Fruit fly (Drosophila melanogaster) whole organism, prepupa: ENCODE results near the gene RpS6.

ENCODE experiments used
- CG16779 ChIP-seq: fragments of 200-800 bp; sonication (Bioruptor generic); optimal IDR thresholded peaks from 3 replicates; lab custom pipeline; 2017; ENCODE audit warnings: missing biosample characterization, mild to moderate bottlenecking, missing genetic modification characterization
- CG6792 ChIP-seq: fragments of 200-800 bp; sonication (Bioruptor generic); optimal IDR thresholded peaks from 3 replicates; lab custom pipeline; 2016; ENCODE audit warnings: missing biosample characterization, missing genetic modification characterization
- CG6854 ChIP-seq: fragments of 200-800 bp; sonication (Bioruptor generic); optimal IDR thresholded peaks from 2 replicates; lab custom pipeline; 2017; ENCODE audit warnings: missing biosample characterization, mild to moderate bottlenecking, missing genetic modification characterization
- Hr4 ChIP-seq: fragments of 200-800 bp; sonication (Bioruptor generic); optimal IDR thresholded peaks from 3 replicates; lab custom pipeline; 2016; ENCODE audit warnings: missing biosample characterization, missing genetic modification characterization
- net ChIP-seq: fragments of 200-800 bp; sonication (Bioruptor generic); optimal IDR thresholded peaks from 3 replicates; lab custom pipeline; 2016; ENCODE audit warnings: missing biosample characterization, missing genetic modification characterization

dm6 chrX:7909069-7909389 lies 7.9 kb upstream of the RpS6 start:
- TF ChIP-seq CG16779 (tag; lab: Kevin White, UChicago) (no peak), Hr4 (GFP tag; lab: Kevin White, UChicago) (no peak), CG6854 (GFP tag; lab: Kevin White, UChicago) (no peak), net (no peak), CG6792 (GFP tag; lab: Kevin White, UChicago) (no peak)
